Fruit fly (Drosophila melanogaster): ENCODE data around the gene Dcr-1.

Gene Dcr-1

DNA sequence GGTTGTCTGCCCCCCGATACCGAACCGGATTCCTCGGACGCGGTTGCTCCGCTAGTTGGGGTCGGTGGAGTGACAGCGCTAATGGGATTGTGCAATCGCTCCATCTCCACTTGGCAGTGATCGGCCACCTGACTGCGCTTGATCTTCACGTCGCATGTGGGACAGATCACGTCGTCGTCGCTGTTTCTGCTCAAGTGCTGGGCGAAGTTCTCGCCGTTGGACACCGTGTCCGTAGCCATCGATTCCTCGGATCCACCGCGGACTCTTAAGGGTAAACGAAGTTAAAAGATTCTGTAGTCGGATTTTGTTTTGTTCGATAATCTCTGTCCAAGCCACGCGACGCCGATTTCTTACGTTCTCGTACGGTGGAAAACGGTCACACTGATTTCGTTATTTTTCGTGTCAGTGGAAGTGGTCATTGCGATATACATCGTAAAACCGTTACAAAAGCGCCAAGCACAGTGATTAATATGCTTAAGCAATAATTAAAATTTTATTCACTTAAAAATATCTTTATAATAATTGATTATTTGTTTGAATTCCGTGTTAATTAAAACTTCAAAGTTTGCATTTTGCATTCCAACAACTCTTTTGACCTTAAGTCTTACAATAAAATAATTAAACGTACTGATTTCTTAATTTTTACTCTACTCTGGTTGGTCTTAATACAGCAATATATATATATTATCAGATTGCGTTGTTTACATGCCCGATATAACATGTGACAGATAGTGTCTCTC, 14.7 kb downstream of the Dcr-1 start, which contains the start of gene RNF220:
TSS of gene RNF220 (minus strand) at position 384 of the 740 bp plus-strand sequence.
- TF ChIP-seq CG10462 (GFP tag; optimal IDR thresholded peaks at IDR 0.05) (no peak), sqz (GFP tag; optimal IDR thresholded peaks at IDR 0.05) (no peak), Meics (GFP tag; optimal IDR thresholded peaks at IDR 0.05) (no peak), Spps (tag; optimal IDR thresholded peaks at IDR 0.05) (no peak), CG18262 (tag; optimal IDR thresholded peaks at IDR 0.05) (peak; percentile 30), sim (GFP tag; IDR thresholded peaks at IDR 0.05) (no peak), CG1602 (GFP tag; optimal IDR thresholded peaks at IDR 0.05) (peak; percentile 9), unpg (GFP tag; optimal IDR thresholded peaks at IDR 0.05) (no peak), ase (GFP tag; IDR thresholded peaks at IDR 0.05) (no peak), salm (tag; optimal IDR thresholded peaks at IDR 0.05) (no peak), CG12155 (GFP tag; optimal IDR thresholded peaks at IDR 0.05) (no peak), toy (GFP tag; IDR thresholded peaks at IDR 0.05) (no peak), pzg (GFP tag; optimal IDR thresholded peaks at IDR 0.05) (peak; percentile 51), btn (GFP tag; optimal IDR thresholded peaks at IDR 0.05) (no peak), bab2 (GFP tag; optimal IDR thresholded peaks at IDR 0.05) (no peak), CG12744 (GFP tag; optimal IDR thresholded peaks at IDR 0.05) (no peak), CG15269 (tag; optimal IDR thresholded peaks at IDR 0.05) (peak; percentile 4), NFAT (GFP tag; IDR thresholded peaks at IDR 0.05) (no peak), CG1603 (tag; optimal IDR thresholded peaks at IDR 0.05) (peak; percentile 41), Dll (GFP tag; IDR thresholded peaks at IDR 0.05; ENCODE audit: partially characterized antibody) (peak; percentile 77), Hr78 (GFP tag; optimal IDR thresholded peaks at IDR 0.05) (no peak), CG18599 (GFP tag; optimal IDR thresholded peaks at IDR 0.05) (peak; percentile 7), CG17385 (GFP tag; optimal IDR thresholded peaks at IDR 0.05) (peak; percentile 12), CG9437 (GFP tag; optimal IDR thresholded peaks at IDR 0.05) (peak; percentile 97), ato (GFP tag; IDR thresholded peaks at IDR 0.05; ENCODE audit: partially characterized antibody) (peak; percentile 47), CG13775 (GFP tag; optimal IDR thresholded peaks at IDR 0.05) (peak; percentile 32), zfh2 (GFP tag; optimal IDR thresholded peaks at IDR 0.05) (no peak), CG12659 (GFP tag; optimal IDR thresholded peaks at IDR 0.05) (peak; percentile 33), Atf6 (GFP tag; IDR thresholded peaks at IDR 0.05) (no peak), Opbp (GFP tag; IDR thresholded peaks at IDR 0.05; ENCODE audit: partially characterized antibody) (peak; percentile 76), CG9797 (GFP tag; optimal IDR thresholded peaks at IDR 0.05) (peak; percentile 59), CG30020 (tag; optimal IDR thresholded peaks at IDR 0.05) (peak; percentile 6), CG13296 (GFP tag; optimal IDR thresholded peaks at IDR 0.05) (no peak), CG14441 (GFP tag; IDR thresholded peaks at IDR 0.05) (0 out of 2 replicates have a peak, but pooled peaks have one; percentile 4), Xbp1 (GFP tag; optimal IDR thresholded peaks at IDR 0.05) (peak; percentile 30), CkIIα-i1 (GFP tag; IDR thresholded peaks at IDR 0.05) (no peak), onecut (GFP tag; IDR thresholded peaks at IDR 0.05) (no peak), phol (tag; optimal IDR thresholded peaks at IDR 0.05) (peak; percentile 46), amos (GFP tag; IDR thresholded peaks at IDR 0.05; ENCODE audit: partially characterized antibody) (peak; percentile 82), cas (GFP tag; IDR thresholded peaks at IDR 0.05) (no peak), CG42726 (GFP tag; IDR thresholded peaks at IDR 0.05; ENCODE audit: partially characterized antibody) (peak; percentile 68), Rfx (GFP tag; IDR thresholded peaks at IDR 0.05) (peak; percentile 38; the same call in 1 of the 2 replicates), gfzf (GFP tag; optimal IDR thresholded peaks at IDR 0.05) (peak; percentile 73), Ets97D (GFP tag; optimal IDR thresholded peaks at IDR 0.05) (peak; percentile 20), psq (GFP tag; optimal IDR thresholded peaks at IDR 0.05) (no peak), CG10321 (GFP tag; IDR thresholded peaks at IDR 0.05) (no peak), Xrp1 (GFP tag; IDR thresholded peaks at IDR 0.05) (no peak), chm (GFP tag; IDR thresholded peaks at IDR 0.05) (0 out of 2 replicates have a peak, but pooled peaks have one; percentile 34), hbn (GFP tag; IDR thresholded peaks at IDR 0.05; ENCODE audit: partially characterized antibody) (peak; percentile 60)
